Worm (Caenorhabditis elegans) whole organism, L3 larva: ENCODE measurements around the gene snr-1.

Source experiments
- ama-1 ChIP-seq: fragments of 150-350 bp; optimal IDR thresholded peaks from 2 replicates; lab custom pipeline; 2018
- egl-27 ChIP-seq: sonication (generic microtip); optimal IDR thresholded peaks from 4 replicates; lab custom pipeline; 2017; ENCODE audit warnings: missing biosample characterization, missing genetic modification reagents, missing genetic modification characterization
- jun-1 ChIP-seq: fragments of 150-350 bp; optimal IDR thresholded peaks from 2 replicates; lab custom pipeline; 2014; ENCODE audit warnings: missing biosample characterization, missing genetic modification reagents, missing genetic modification characterization
- nhr-25 ChIP-seq: sonication (generic microtip); optimal IDR thresholded peaks from 2 replicates; lab custom pipeline; 2017; ENCODE audit warnings: missing biosample characterization, missing genetic modification characterization
- nhr-28 ChIP-seq: fragments of 150-350 bp; optimal IDR thresholded peaks from 2 replicates; lab custom pipeline; 2014; ENCODE audit warnings: missing biosample characterization, missing genetic modification characterization
- nhr-76 ChIP-seq: fragments of 150-350 bp; sonication (generic microtip); optimal IDR thresholded peaks from 5 replicates; lab custom pipeline; 2014; ENCODE audit warnings: missing biosample characterization, missing genetic modification characterization
- pqm-1 ChIP-seq: fragments of 150-350 bp; optimal IDR thresholded peaks from 2 replicates; lab custom pipeline; 2017; ENCODE audit warnings: missing biosample characterization, missing genetic modification characterization, inconsistent platforms
- unc-39 ChIP-seq: sonication (generic microtip); optimal IDR thresholded peaks from 4 replicates; lab custom pipeline; 2017; ENCODE audit warnings: missing biosample characterization, missing genetic modification characterization

DNA sequence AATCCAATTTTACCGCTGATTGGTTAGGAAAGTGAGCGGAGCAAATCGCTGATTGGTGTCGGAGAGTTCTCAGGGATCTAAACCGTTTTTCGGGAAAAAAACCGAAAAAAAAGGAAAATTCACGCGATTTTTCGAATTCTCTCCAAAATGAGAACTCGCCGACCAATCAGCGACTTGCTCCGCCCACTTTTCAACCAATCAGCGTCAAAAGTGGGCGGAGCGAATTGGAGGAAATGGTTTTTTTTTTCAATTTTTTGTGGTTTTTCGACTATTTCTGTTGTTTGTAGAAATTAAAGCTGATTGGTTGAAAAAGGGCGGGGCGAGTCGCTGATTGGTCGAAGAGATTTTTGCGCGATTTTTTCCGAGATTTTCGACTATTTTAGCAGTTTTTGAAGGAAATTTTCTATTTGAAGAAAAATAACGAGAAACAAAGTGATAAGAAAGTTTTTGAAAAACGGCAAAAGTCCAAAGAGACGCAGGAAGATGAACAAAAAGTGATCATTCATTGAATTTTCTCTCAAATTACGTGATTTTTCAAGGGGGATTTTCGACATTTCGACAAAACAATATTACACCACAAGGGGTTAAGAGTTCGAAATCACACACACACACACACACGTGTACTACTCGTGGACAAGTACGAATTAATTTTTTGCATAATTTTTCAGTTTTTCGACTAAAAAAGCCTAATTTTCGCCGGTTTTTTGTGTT lies 12.9 kb downstream of the snr-1 start:
- no peak for TF ChIP-seq nhr-25 (tag; lab: Kevin White, UChicago)
- no peak for TF ChIP-seq egl-27
- TF ChIP-seq unc-39 (tag; lab: Kevin White, UChicago): no peak
- no peak for TF ChIP-seq jun-1 (tag; lab: Kevin White, UChicago)
- TF ChIP-seq nhr-28 (tag; lab: Kevin White, UChicago): no peak
- TF ChIP-seq pqm-1: no peak
- TF ChIP-seq ama-1 (lab: Kevin White, UChicago): no peak
- no peak for TF ChIP-seq nhr-76 (tag; lab: Kevin White, UChicago)
